Fruit fly (Drosophila melanogaster) whole organism, embryonic: ENCODE results near the gene Vm26Aa.

Experiments
- Antp ChIP-seq: fragments of 200-800 bp; sonication (Bioruptor generic); optimal IDR thresholded peaks from 3 replicates; lab custom pipeline; 2016; ENCODE audit warnings: missing biosample characterization, missing genetic modification characterization
- BEAF-32 ChIP-seq: fragments of 200-800 bp; sonication (Bioruptor generic); optimal IDR thresholded peaks from 3 replicates; lab custom pipeline; 2017; ENCODE audit warnings: missing biosample characterization, missing genetic modification characterization, mild to moderate bottlenecking, moderate library complexity, missing genetic modification reagents
- Blimp-1 ChIP-seq: fragments of 200-800 bp; sonication (Bioruptor generic); optimal IDR thresholded peaks from 3 replicates; lab custom pipeline; 2018; ENCODE audit warnings: missing biosample characterization, missing genetic modification characterization, mild to moderate bottlenecking, moderate library complexity, missing genetic modification reagents
- CG10959 ChIP-seq: fragments of 200-800 bp; sonication (Bioruptor generic); IDR thresholded peaks from 2 replicates; pipeline ENCODE4 v1.3.6; 2022; ENCODE audit warnings: missing biosample characterization, missing genetic modification characterization
- CG11695 ChIP-seq: fragments of 200-800 bp; sonication (Bioruptor generic); IDR thresholded peaks from 3 replicates; pipeline ENCODE4 v1.3.6; 2022; ENCODE audit warnings: missing biosample characterization, missing genetic modification characterization
- CG1647 ChIP-seq: fragments of 200-800 bp; sonication (Bioruptor generic); optimal IDR thresholded peaks from 3 replicates; lab custom pipeline; 2016; ENCODE audit warnings: missing biosample characterization, missing genetic modification characterization
- CG16813 ChIP-seq: fragments of 200-800 bp; sonication (Bioruptor generic); IDR thresholded peaks from 3 replicates; pipeline ENCODE4 v1.3.6; 2022; ENCODE audit warnings: missing biosample characterization, missing genetic modification characterization; ENCODE audit not compliant: partially characterized antibody
- CG16863 ChIP-seq: fragments of 200-800 bp; sonication (Bioruptor generic); optimal IDR thresholded peaks from 3 replicates; lab custom pipeline; 2016; ENCODE audit warnings: missing biosample characterization, missing genetic modification characterization
- CG17186 ChIP-seq: fragments of 200-800 bp; sonication (Bioruptor generic); optimal IDR thresholded peaks from 3 replicates; lab custom pipeline; 2017; ENCODE audit warnings: missing biosample characterization, missing genetic modification reagents, missing genetic modification characterization
- CG2120 ChIP-seq: fragments of 200-800 bp; sonication (Bioruptor generic); optimal IDR thresholded peaks from 3 replicates; lab custom pipeline; 2016; ENCODE audit warnings: missing biosample characterization, missing genetic modification characterization
- CG31365 ChIP-seq: fragments of 200-800 bp; sonication (Bioruptor generic); optimal IDR thresholded peaks from 2 replicates; lab custom pipeline; 2018; ENCODE audit warnings: missing biosample characterization, mild to moderate bottlenecking, missing genetic modification characterization
- CG32772 ChIP-seq: fragments of 200-800 bp; sonication (Bioruptor generic); IDR thresholded peaks from 2 replicates; pipeline ENCODE4 v1.3.6; 2022; ENCODE audit warnings: missing biosample characterization, missing genetic modification characterization
- CG3838 ChIP-seq: fragments of 200-800 bp; sonication (Bioruptor generic); optimal IDR thresholded peaks from 3 replicates; lab custom pipeline; 2016; ENCODE audit warnings: missing biosample characterization, missing genetic modification characterization
- CG9609 ChIP-seq: fragments of 200-800 bp; sonication (Bioruptor generic); optimal IDR thresholded peaks from 3 replicates; lab custom pipeline; 2016; ENCODE audit warnings: missing biosample characterization, missing genetic modification characterization
- CG9727 ChIP-seq: fragments of 200-800 bp; sonication (Bioruptor generic); optimal IDR thresholded peaks from 3 replicates; lab custom pipeline; 2017; ENCODE audit warnings: missing biosample characterization, mild to moderate bottlenecking, missing genetic modification characterization
- Dip2 ChIP-seq: fragments of 200-800 bp; sonication (Bioruptor generic); IDR thresholded peaks from 2 replicates; pipeline ENCODE4 v1.3.6; 2022; ENCODE audit warnings: missing biosample characterization, missing genetic modification characterization
- Doc3 ChIP-seq: fragments of 200-800 bp; sonication (Bioruptor generic); IDR thresholded peaks from 3 replicates; pipeline ENCODE4 v1.3.6; 2022; ENCODE audit warnings: missing biosample characterization, missing genetic modification characterization; ENCODE audit not compliant: partially characterized antibody
- Dp ChIP-seq: fragments of 200-800 bp; sonication (Bioruptor generic); optimal IDR thresholded peaks from 2 replicates; lab custom pipeline; 2018; ENCODE audit warnings: missing biosample characterization, mild to moderate bottlenecking, missing genetic modification characterization, moderate library complexity
- ERR ChIP-seq: fragments of 200-800 bp; sonication (Bioruptor generic); optimal IDR thresholded peaks from 2 replicates; lab custom pipeline; 2016; ENCODE audit warnings: missing biosample characterization, missing genetic modification characterization
- H15 ChIP-seq: fragments of 200-800 bp; sonication (Bioruptor generic); IDR thresholded peaks from 3 replicates; pipeline ENCODE4 v1.3.6; 2022; ENCODE audit warnings: missing biosample characterization, missing genetic modification characterization
- HLH54F ChIP-seq: fragments of 200-800 bp; sonication (Bioruptor generic); optimal IDR thresholded peaks from 3 replicates; lab custom pipeline; 2016; ENCODE audit warnings: missing biosample characterization, missing genetic modification characterization
- HmgZ ChIP-seq: fragments of 200-800 bp; sonication (Bioruptor generic); optimal IDR thresholded peaks from 2 replicates; lab custom pipeline; 2018; ENCODE audit warnings: missing biosample characterization, mild to moderate bottlenecking, missing genetic modification characterization
- Hmr ChIP-seq: fragments of 200-800 bp; sonication (Bioruptor generic); optimal IDR thresholded peaks from 3 replicates; lab custom pipeline; 2017; ENCODE audit warnings: mild to moderate bottlenecking, missing biosample characterization, missing genetic modification reagents, missing genetic modification characterization
- Jarid2 ChIP-seq: fragments of 200-800 bp; sonication (Bioruptor generic); optimal IDR thresholded peaks from 3 replicates; lab custom pipeline; 2017; ENCODE audit warnings: mild to moderate bottlenecking, missing biosample characterization, missing genetic modification reagents, missing genetic modification characterization
- MBD-R2 ChIP-seq: fragments of 200-800 bp; sonication (Bioruptor generic); IDR thresholded peaks from 2 replicates; pipeline ENCODE4 v1.3.6; 2022; ENCODE audit warnings: missing biosample characterization, missing genetic modification characterization
- NC2β ChIP-seq: fragments of 200-800 bp; sonication (Bioruptor generic); optimal IDR thresholded peaks from 2 replicates; lab custom pipeline; 2016; ENCODE audit warnings: missing biosample characterization, missing genetic modification characterization
- NK7.1 ChIP-seq: fragments of 200-800 bp; sonication (Bioruptor generic); optimal IDR thresholded peaks from 3 replicates; lab custom pipeline; 2016; ENCODE audit warnings: missing biosample characterization, missing genetic modification characterization
- Oli ChIP-seq: fragments of 200-800 bp; sonication (Bioruptor generic); optimal IDR thresholded peaks from 2 replicates; lab custom pipeline; 2018; ENCODE audit warnings: missing biosample characterization, mild to moderate bottlenecking, missing genetic modification characterization, moderate library complexity
- al ChIP-seq: fragments of 200-800 bp; sonication (Bioruptor generic); IDR thresholded peaks from 2 replicates; pipeline ENCODE4 v1.3.6; 2022; ENCODE audit warnings: missing biosample characterization, missing genetic modification characterization
- amos ChIP-seq: fragments of 200-800 bp; sonication (Bioruptor generic); IDR thresholded peaks from 2 replicates; pipeline ENCODE4 v1.3.6; 2022; ENCODE audit warnings: missing biosample characterization, missing genetic modification characterization; ENCODE audit not compliant: partially characterized antibody
- ash1 ChIP-seq: fragments of 200-800 bp; sonication (Bioruptor generic); optimal IDR thresholded peaks from 2 replicates; lab custom pipeline; 2018; ENCODE audit warnings: missing biosample characterization, mild to moderate bottlenecking, missing genetic modification characterization
- cas ChIP-seq: fragments of 200-800 bp; sonication (Bioruptor generic); IDR thresholded peaks from 2 replicates; pipeline ENCODE4 v1.3.6; 2022; ENCODE audit warnings: missing biosample characterization, missing genetic modification characterization
- chinmo ChIP-seq: fragments of 200-800 bp; sonication (Bioruptor generic); IDR thresholded peaks from 4 replicates; pipeline ENCODE4 v1.3.6; 2022; ENCODE audit warnings: missing biosample characterization, missing genetic modification characterization; ENCODE audit not compliant: partially characterized antibody
- corto ChIP-seq: fragments of 200-800 bp; sonication (Bioruptor generic); optimal IDR thresholded peaks from 2 replicates; lab custom pipeline; 2016; ENCODE audit warnings: missing biosample characterization, mild to moderate bottlenecking, missing genetic modification characterization, moderate library complexity
- dan ChIP-seq: fragments of 200-800 bp; sonication (Bioruptor generic); IDR thresholded peaks from 2 replicates; pipeline ENCODE4 v1.3.6; 2022; ENCODE audit warnings: missing biosample characterization, missing genetic modification characterization
- dmrt11E ChIP-seq: fragments of 200-800 bp; sonication (Bioruptor generic); optimal IDR thresholded peaks from 3 replicates; lab custom pipeline; 2018; ENCODE audit warnings: missing biosample characterization, mild to moderate bottlenecking, missing genetic modification characterization, moderate library complexity
- fd102C ChIP-seq: fragments of 200-800 bp; sonication (Bioruptor generic); optimal IDR thresholded peaks from 2 replicates; lab custom pipeline; 2018; ENCODE audit warnings: missing biosample characterization, mild to moderate bottlenecking, missing genetic modification characterization, moderate library complexity
- fd3F ChIP-seq: fragments of 200-800 bp; sonication (Bioruptor generic); optimal IDR thresholded peaks from 2 replicates; lab custom pipeline; 2018; ENCODE audit warnings: missing biosample characterization, mild to moderate bottlenecking, missing genetic modification characterization, moderate library complexity
- gce ChIP-seq: fragments of 200-800 bp; sonication (Bioruptor generic); IDR thresholded peaks from 3 replicates; pipeline ENCODE4 v1.3.6; 2022; ENCODE audit warnings: missing biosample characterization, missing genetic modification characterization
- gfzf ChIP-seq: fragments of 200-800 bp; sonication (Bioruptor generic); optimal IDR thresholded peaks from 2 replicates; lab custom pipeline; 2016; ENCODE audit warnings: missing biosample characterization, mild to moderate bottlenecking, missing genetic modification characterization, moderate library complexity
- kay ChIP-seq: fragments of 200-800 bp; sonication (Bioruptor generic); optimal IDR thresholded peaks from 2 replicates; lab custom pipeline; 2016; ENCODE audit warnings: missing biosample characterization, missing genetic modification characterization
- maf-S ChIP-seq: fragments of 200-800 bp; sonication (Bioruptor generic); optimal IDR thresholded peaks from 2 replicates; lab custom pipeline; 2016; ENCODE audit warnings: missing biosample characterization, missing genetic modification characterization
- odd ChIP-seq: fragments of 200-800 bp; sonication (Bioruptor generic); optimal IDR thresholded peaks from 2 replicates; lab custom pipeline; 2017; ENCODE audit warnings: missing biosample characterization, mild to moderate bottlenecking, missing genetic modification characterization
- sna ChIP-seq: fragments of 200-800 bp; sonication (Bioruptor generic); IDR thresholded peaks from 2 replicates; pipeline ENCODE4 v1.3.6; 2022; ENCODE audit warnings: missing biosample characterization, missing genetic modification characterization; ENCODE audit not compliant: partially characterized antibody
- sr ChIP-seq: fragments of 200-800 bp; sonication (Bioruptor generic); IDR thresholded peaks from 3 replicates; pipeline ENCODE4 v1.3.6; 2022; ENCODE audit warnings: missing biosample characterization, missing genetic modification characterization
- trem ChIP-seq: fragments of 200-800 bp; optimal IDR thresholded peaks from 3 replicates; lab custom pipeline; 2019; ENCODE audit warnings: missing biosample characterization, mild to moderate bottlenecking, missing genetic modification characterization, moderate library complexity
- zen2 ChIP-seq: fragments of 200-800 bp; sonication (Bioruptor generic); IDR thresholded peaks from 3 replicates; pipeline ENCODE4 v1.3.6; 2022; ENCODE audit warnings: missing biosample characterization, missing genetic modification characterization; ENCODE audit not compliant: partially characterized antibody

Gene Vm26Aa

dm6 chr2L:5943229-5944078 lies 16.7 kb downstream of the Vm26Aa start, which contains the start of the genes Sfp26Ad and Gpdh1 (continued):
- TF ChIP-seq BEAF-32 (GFP tag; lab: Kevin White, UChicago), result peak; percentile 66
- TF ChIP-seq Doc3 (GFP tag; lab: Robert Waterston, UW), result no peak; the same call in 2 of the 3 replicates
- peak; percentile 31 for TF ChIP-seq gfzf (GFP tag; lab: Kevin White, UChicago)
- no peak for TF ChIP-seq ash1 (GFP tag; lab: Kevin White, UChicago)
- peak; percentile 82 for TF ChIP-seq Hmr
- peak; percentile 83 for TF ChIP-seq CG1647
- peak; percentile 48; the same call in 1 of the 2 replicates for TF ChIP-seq al
- TF ChIP-seq H15 (GFP tag; lab: Robert Waterston, UW), result peak; percentile 58; the same call in 2 of the 3 replicates
- TF ChIP-seq corto (GFP tag; lab: Kevin White, UChicago), result peak; percentile 75
- no peak for TF ChIP-seq odd
- TF ChIP-seq Dp (GFP tag; lab: Kevin White, UChicago), result peak; percentile 99
- peak; percentile 80 for TF ChIP-seq maf-S (GFP tag; lab: Kevin White, UChicago)
- peak; percentile 50 for TF ChIP-seq CG9727 (GFP tag; lab: Kevin White, UChicago)
- peak; percentile 80 for TF ChIP-seq Antp (GFP tag; lab: Kevin White, UChicago)
- TF ChIP-seq CG9609 (GFP tag; lab: Kevin White, UChicago), result peak; percentile 64
- TF ChIP-seq kay (GFP tag; lab: Kevin White, UChicago), result peak; percentile 76
- TF ChIP-seq dan, result no peak
- peak; percentile 51 for TF ChIP-seq NK7.1 (GFP tag; lab: Kevin White, UChicago)
- TF ChIP-seq CG11695 (GFP tag; lab: Robert Waterston, UW), result peak; percentile 64; the same call in 2 of the 3 replicates
- 0 out of 2 replicates have a peak, but pooled peaks have one; percentile 14 for TF ChIP-seq cas (GFP tag; lab: Robert Waterston, UW)
- TF ChIP-seq MBD-R2 (GFP tag; lab: Robert Waterston, UW), result peak; percentile 75
- TF ChIP-seq NC2β (GFP tag; lab: Kevin White, UChicago), result peak; percentile 80
- peak; percentile 65 for TF ChIP-seq Blimp-1
- TF ChIP-seq chinmo, result peak; percentile 94; the same call in 3 of the 4 replicates
- peak; percentile 46 for TF ChIP-seq CG16863 (GFP tag; lab: Kevin White, UChicago)
- TF ChIP-seq Dip2 (GFP tag; lab: Robert Waterston, UW), result no peak
- TF ChIP-seq Oli (tag; lab: Kevin White, UChicago), result peak; percentile 22
- TF ChIP-seq amos (GFP tag; lab: Robert Waterston, UW), result peak; percentile 36
- TF ChIP-seq Jarid2 (GFP tag; lab: Kevin White, UChicago), result peak; percentile 87
- TF ChIP-seq CG3838 (GFP tag; lab: Kevin White, UChicago), result peak; percentile 18
- TF ChIP-seq CG32772 (GFP tag; lab: Robert Waterston, UW), result peak; percentile 66
- TF ChIP-seq sna (GFP tag; lab: Robert Waterston, UW), result peak; percentile 47
- TF ChIP-seq ERR, result peak; percentile 72
- peak; percentile 38 for TF ChIP-seq dmrt11E (tag; lab: Kevin White, UChicago)
- peak; percentile 80 for TF ChIP-seq HmgZ (tag; lab: Kevin White, UChicago)
- peak; percentile 26 for TF ChIP-seq CG31365
- TF ChIP-seq sr (GFP tag; lab: Robert Waterston, UW), result peak; percentile 59; the same call in 1 of the 3 replicates
- TF ChIP-seq zen2 (GFP tag; lab: Robert Waterston, UW), result no peak
- no peak; the same call in 2 of the 3 replicates for TF ChIP-seq gce (GFP tag; lab: Robert Waterston, UW)
- peak; percentile 84 for TF ChIP-seq HLH54F (GFP tag; lab: Kevin White, UChicago)
- peak; percentile 77 for TF ChIP-seq CG17186 (GFP tag; lab: Kevin White, UChicago)
- peak; percentile 32; the same call in 1 of the 2 replicates for TF ChIP-seq CG10959 (GFP tag; lab: Robert Waterston, UW)
- peak; percentile 2 for TF ChIP-seq fd102C (GFP tag; lab: Kevin White, UChicago)
- TF ChIP-seq CG2120 (GFP tag; lab: Kevin White, UChicago), result peak; percentile 88
- TF ChIP-seq trem (tag; lab: Kevin White, UChicago), result peak; percentile 61
- TF ChIP-seq fd3F (GFP tag; lab: Kevin White, UChicago), result peak; percentile 74
- 0 out of 3 replicates have a peak, but pooled peaks have one; percentile 36 for TF ChIP-seq CG16813 (GFP tag; lab: Robert Waterston, UW)
